Fruit fly (Drosophila melanogaster) whole organism, adult: ENCODE measurements around the gene CG13097.

Source experiments
- CG11617 ChIP-seq: fragments of 200-800 bp; sonication (Bioruptor generic); optimal IDR thresholded peaks from 2 replicates; lab custom pipeline; 2017; ENCODE audit warnings: mild to moderate bottlenecking, missing biosample characterization, missing genetic modification reagents, missing genetic modification characterization
- CG12768 ChIP-seq: fragments of 200-800 bp; sonication (Bioruptor generic); optimal IDR thresholded peaks from 2 replicates; lab custom pipeline; 2017; ENCODE audit warnings: missing biosample characterization, missing genetic modification characterization, mild to moderate bottlenecking, moderate library complexity, missing genetic modification reagents
- CG14711 ChIP-seq: fragments of 200-800 bp; sonication (Bioruptor generic); optimal IDR thresholded peaks from 2 replicates; lab custom pipeline; 2018; ENCODE audit warnings: missing biosample characterization, mild to moderate bottlenecking, missing genetic modification characterization, moderate library complexity
- CG1620 ChIP-seq: fragments of 200-800 bp; sonication (Bioruptor generic); optimal IDR thresholded peaks from 2 replicates; lab custom pipeline; 2016; ENCODE audit warnings: missing biosample characterization, missing genetic modification characterization
- CG33017 ChIP-seq: fragments of 200-800 bp; sonication (Bioruptor generic); optimal IDR thresholded peaks from 2 replicates; lab custom pipeline; 2018; ENCODE audit warnings: missing biosample characterization, mild to moderate bottlenecking, missing genetic modification characterization, moderate library complexity
- CG5204 ChIP-seq: fragments of 200-800 bp; sonication (Bioruptor generic); optimal IDR thresholded peaks from 2 replicates; lab custom pipeline; 2016; ENCODE audit warnings: missing biosample characterization, missing genetic modification characterization
- CG7045 ChIP-seq: fragments of 200-800 bp; sonication (Bioruptor generic); optimal IDR thresholded peaks from 2 replicates; lab custom pipeline; 2017; ENCODE audit warnings: missing biosample characterization, mild to moderate bottlenecking, missing genetic modification characterization
- CG7101 ChIP-seq: fragments of 200-800 bp; sonication (Bioruptor generic); optimal IDR thresholded peaks from 2 replicates; lab custom pipeline; 2018; ENCODE audit warnings: missing biosample characterization, mild to moderate bottlenecking, missing genetic modification characterization, moderate library complexity
- Clk ChIP-seq: fragments of 200-800 bp; sonication (Bioruptor generic); optimal IDR thresholded peaks from 2 replicates; lab custom pipeline; 2017; ENCODE audit warnings: missing biosample characterization, missing genetic modification characterization
- Crg-1 ChIP-seq: fragments of 200-800 bp; sonication (Bioruptor generic); optimal IDR thresholded peaks from 2 replicates; lab custom pipeline; 2016; ENCODE audit warnings: missing biosample characterization, missing genetic modification characterization
- Hr96 ChIP-seq: fragments of 200-800 bp; sonication (Bioruptor generic); optimal IDR thresholded peaks from 2 replicates; lab custom pipeline; 2016; ENCODE audit warnings: missing biosample characterization, missing genetic modification characterization
- Mnt ChIP-seq: fragments of 200-800 bp; sonication (Bioruptor generic); optimal IDR thresholded peaks from 2 replicates; lab custom pipeline; 2016; ENCODE audit warnings: missing biosample characterization, mild to moderate bottlenecking, missing genetic modification characterization
- bab1 ChIP-seq: fragments of 200-800 bp; sonication (Bioruptor generic); optimal IDR thresholded peaks from 3 replicates; lab custom pipeline; 2019; ENCODE audit warnings: missing biosample characterization, mild to moderate bottlenecking, missing genetic modification characterization, moderate library complexity
- cic ChIP-seq: fragments of 200-800 bp; sonication (Bioruptor generic); optimal IDR thresholded peaks from 2 replicates; lab custom pipeline; 2017; ENCODE audit warnings: missing biosample characterization, mild to moderate bottlenecking, missing genetic modification characterization, moderate library complexity
- cnc ChIP-seq, 2 experiments: fragments of >200 bp; optimal IDR thresholded peaks; 2 replicates each; lab custom pipeline; 2017
- kay ChIP-seq: fragments of 200-800 bp; sonication (Bioruptor generic); peaks from one replicate; lab custom pipeline; 2016; ENCODE audit warnings: missing biosample characterization, missing genetic modification characterization, borderline replicate concordance
- ovo ChIP-seq: fragments of 200-800 bp; sonication (Bioruptor generic); optimal IDR thresholded peaks from 2 replicates; lab custom pipeline; 2016; ENCODE audit warnings: missing biosample characterization, missing genetic modification characterization
- pad ChIP-seq: fragments of 200-800 bp; sonication (Bioruptor generic); optimal IDR thresholded peaks from 3 replicates; lab custom pipeline; 2017; ENCODE audit warnings: missing biosample characterization, missing genetic modification characterization, mild to moderate bottlenecking, moderate library complexity, missing genetic modification reagents
- tj ChIP-seq: fragments of 200-800 bp; sonication (Bioruptor generic); optimal IDR thresholded peaks from 3 replicates; lab custom pipeline; 2017; ENCODE audit warnings: missing biosample characterization, mild to moderate bottlenecking, missing genetic modification characterization, moderate library complexity
- toe ChIP-seq: fragments of 200-800 bp; sonication (Bioruptor generic); optimal IDR thresholded peaks from 2 replicates; lab custom pipeline; 2016; ENCODE audit warnings: missing biosample characterization, missing genetic modification characterization

The CG13097 gene

DNA sequence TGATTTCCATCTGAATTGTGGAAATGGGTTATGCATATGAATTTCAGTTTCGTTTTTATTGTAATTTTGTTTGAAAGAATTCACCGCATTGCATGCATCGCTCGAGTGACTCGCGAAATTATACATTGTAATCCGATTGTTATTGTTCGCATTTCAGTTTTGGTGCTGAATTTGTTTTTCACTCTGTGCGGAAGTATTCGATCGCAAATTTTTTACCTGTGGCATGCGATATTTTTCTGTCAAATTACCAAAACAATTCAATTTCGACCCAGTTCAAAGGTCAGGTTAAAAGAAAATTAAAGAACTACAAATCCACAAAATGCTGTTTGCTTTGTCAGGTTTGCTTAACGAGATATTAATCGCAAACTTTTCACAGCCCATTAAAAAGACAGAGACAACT is 18.1 kb upstream of the CG13097 start:
- TF ChIP-seq Clk (GFP tag; lab: Kevin White, UChicago) (no peak), tj (GFP tag; lab: Kevin White, UChicago) (peak; percentile 92)

DNA sequence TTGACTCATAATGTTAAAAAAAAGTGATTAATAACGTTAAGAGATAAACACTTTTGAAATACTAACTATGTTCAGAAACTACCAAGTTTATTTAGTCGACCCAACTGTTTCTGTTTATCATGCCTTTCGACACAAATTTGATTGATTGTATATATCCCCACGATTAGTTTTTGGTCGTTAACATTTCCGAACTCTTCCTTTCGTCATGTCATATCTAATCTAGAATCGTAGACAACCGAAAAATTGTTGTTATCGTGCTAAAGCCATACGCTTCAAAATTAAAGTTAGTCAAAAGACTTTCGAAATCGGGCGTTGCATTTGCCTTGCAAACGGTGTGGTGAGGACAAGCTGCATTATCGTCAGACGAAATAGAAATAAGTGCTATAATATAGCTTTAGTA is 15.5 kb upstream of the CG13097 start:
- TF ChIP-seq Clk (GFP tag; lab: Kevin White, UChicago), result no peak
- no peak for TF ChIP-seq CG12768 (GFP tag; lab: Kevin White, UChicago)
- TF ChIP-seq kay (GFP tag; lab: Kevin White, UChicago), result no peak
- TF ChIP-seq CG7101, result no peak
- no peak for TF ChIP-seq CG33017
- no peak for TF ChIP-seq pad (GFP tag; lab: Kevin White, UChicago)
- no peak for TF ChIP-seq Hr96 (GFP tag; lab: Kevin White, UChicago)
- no peak for TF ChIP-seq cnc (optimal IDR thresholded peaks at IDR 0.05; lab: Kevin White, UChicago)
- no peak for TF ChIP-seq Mnt
- TF ChIP-seq cic, result no peak

DNA sequence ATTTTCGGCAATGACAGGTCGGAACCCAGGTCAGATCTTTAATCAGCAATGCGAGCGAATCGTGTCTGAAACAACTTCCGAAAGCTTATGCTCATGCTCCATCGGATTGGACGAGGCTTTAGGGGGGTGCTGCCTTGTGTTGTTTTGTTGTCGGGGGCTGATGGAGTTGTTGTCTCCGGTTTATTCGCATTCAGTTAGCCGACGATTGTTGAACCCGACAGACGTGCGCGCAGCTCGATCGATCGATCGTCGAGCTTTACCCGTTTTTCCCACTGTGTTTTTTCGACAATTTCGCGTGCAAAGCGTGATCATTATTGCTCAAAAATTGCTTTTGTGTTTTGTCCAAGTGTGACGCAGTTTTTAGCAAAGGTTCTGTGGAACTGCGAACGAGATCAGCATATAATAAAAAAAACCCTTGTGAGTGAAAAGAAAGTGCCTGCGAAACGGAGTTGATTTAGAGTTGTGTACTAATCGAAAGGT is 14.3 kb upstream of the CG13097 start, which contains the start of gene CG17834:
CG17834 (plus strand) TSS at position 191 of the 480 bp plus-strand sequence.
- TF ChIP-seq toe (GFP tag; lab: Kevin White, UChicago) (no peak), Crg-1 (GFP tag; lab: Kevin White, UChicago) (peak; percentile 35), bab1 (GFP tag; lab: Kevin White, UChicago) (no peak), CG1620 (no peak), Mnt (peak; percentile 9), CG12768 (GFP tag; lab: Kevin White, UChicago) (no peak), pad (GFP tag; lab: Kevin White, UChicago) (no peak), Clk (GFP tag; lab: Kevin White, UChicago) (no peak), ovo (GFP tag; lab: Kevin White, UChicago) (no peak), tj (GFP tag; lab: Kevin White, UChicago) (peak; percentile 68), kay (GFP tag; lab: Kevin White, UChicago) (no peak), cnc (optimal IDR thresholded peaks at IDR 0.05; lab: Kevin White, UChicago) (no peak), Hr96 (GFP tag; lab: Kevin White, UChicago) (no peak), CG7045 (GFP tag; lab: Kevin White, UChicago) (no peak), cic (no peak), CG11617 (GFP tag; lab: Kevin White, UChicago) (no peak), CG33017 (no peak), CG5204 (GFP tag; lab: Kevin White, UChicago) (no peak), CG14711 (no peak)

DNA sequence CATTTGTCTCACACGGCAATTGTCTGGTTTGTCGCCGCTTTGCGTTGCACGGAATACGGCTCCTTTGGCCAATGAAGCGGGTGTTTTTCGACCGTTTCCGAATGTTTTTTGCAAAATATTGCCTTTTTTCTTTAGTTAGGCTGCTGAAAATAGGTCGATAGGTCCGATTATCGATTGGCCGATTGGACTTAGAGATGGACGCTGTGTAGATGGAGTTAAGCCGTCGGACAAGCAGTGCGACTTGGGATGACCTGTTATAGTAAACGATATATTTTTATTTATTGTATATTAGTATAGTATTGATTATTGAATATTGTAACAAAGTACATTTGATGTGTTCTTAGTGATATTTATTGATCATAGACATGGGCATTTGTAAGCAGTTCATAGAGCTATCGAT is 13.7 kb upstream of the CG13097 start, which contains the start of the genes lmgA and lmgB:
lmgA (minus strand) TSS at position 301 of the 400 bp plus-strand sequence.
lmgB (minus strand) TSS at position 301 of the 400 bp plus-strand sequence.
- TF ChIP-seq bab1 (GFP tag; lab: Kevin White, UChicago), result peak; percentile 8
- TF ChIP-seq Clk (GFP tag; lab: Kevin White, UChicago), result no peak
- TF ChIP-seq tj (GFP tag; lab: Kevin White, UChicago), result no peak
- peak; percentile 28 for TF ChIP-seq CG14711
- peak; percentile 21 for TF ChIP-seq CG11617 (GFP tag; lab: Kevin White, UChicago)
- peak; percentile 11 for TF ChIP-seq Mnt
- TF ChIP-seq kay (GFP tag; lab: Kevin White, UChicago), result peak; percentile 73

DNA sequence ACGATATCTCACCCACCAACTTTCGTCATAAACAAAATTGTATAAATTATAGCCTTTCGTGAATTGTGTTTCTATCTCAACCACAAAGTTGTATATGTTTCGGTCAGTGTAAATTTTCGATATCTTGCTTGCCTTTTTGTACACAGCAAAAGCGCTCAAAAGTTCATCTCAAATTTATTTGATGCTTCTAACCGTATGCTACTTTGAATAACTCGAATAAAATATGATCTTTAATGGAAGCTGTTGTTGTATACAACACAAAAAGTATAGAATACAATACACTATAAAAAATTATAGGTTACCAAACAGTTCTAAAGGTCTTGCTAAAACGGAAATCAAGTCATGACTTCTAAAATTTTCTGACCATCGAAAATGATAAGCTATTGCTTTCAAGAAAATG is 10.3 kb upstream of the CG13097 start:
- TF ChIP-seq kay (GFP tag; lab: Kevin White, UChicago) (peak; percentile 68), Clk (GFP tag; lab: Kevin White, UChicago) (no peak)

DNA sequence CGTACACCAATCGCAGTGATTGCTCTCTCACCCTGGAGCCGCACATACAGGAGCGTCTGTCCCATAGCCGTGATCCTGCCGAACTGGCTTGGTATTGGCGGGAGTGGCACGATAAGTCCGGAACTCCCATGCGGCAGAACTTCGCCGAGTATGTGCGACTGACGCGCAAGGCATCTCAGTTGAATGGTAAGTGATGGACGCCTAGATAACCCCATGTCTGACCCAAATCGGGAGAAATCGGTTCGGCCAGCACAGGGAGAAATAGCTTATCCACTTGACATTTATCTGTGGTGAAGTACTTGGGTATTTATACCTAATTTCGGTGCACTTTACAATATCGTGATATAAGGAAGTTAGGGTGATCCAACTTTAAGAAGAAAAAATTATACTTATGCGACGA is 8.1 kb upstream of the CG13097 start:
- TF ChIP-seq CG1620, result no peak
- no peak for TF ChIP-seq pad (GFP tag; lab: Kevin White, UChicago)
- no peak for TF ChIP-seq CG12768 (GFP tag; lab: Kevin White, UChicago)
- no peak for TF ChIP-seq Crg-1 (GFP tag; lab: Kevin White, UChicago)
- no peak for TF ChIP-seq tj (GFP tag; lab: Kevin White, UChicago)
- no peak for TF ChIP-seq CG11617 (GFP tag; lab: Kevin White, UChicago)
- no peak for TF ChIP-seq CG14711
- no peak for TF ChIP-seq bab1 (GFP tag; lab: Kevin White, UChicago)
- no peak for TF ChIP-seq ovo (GFP tag; lab: Kevin White, UChicago)
- TF ChIP-seq CG33017, result no peak

DNA sequence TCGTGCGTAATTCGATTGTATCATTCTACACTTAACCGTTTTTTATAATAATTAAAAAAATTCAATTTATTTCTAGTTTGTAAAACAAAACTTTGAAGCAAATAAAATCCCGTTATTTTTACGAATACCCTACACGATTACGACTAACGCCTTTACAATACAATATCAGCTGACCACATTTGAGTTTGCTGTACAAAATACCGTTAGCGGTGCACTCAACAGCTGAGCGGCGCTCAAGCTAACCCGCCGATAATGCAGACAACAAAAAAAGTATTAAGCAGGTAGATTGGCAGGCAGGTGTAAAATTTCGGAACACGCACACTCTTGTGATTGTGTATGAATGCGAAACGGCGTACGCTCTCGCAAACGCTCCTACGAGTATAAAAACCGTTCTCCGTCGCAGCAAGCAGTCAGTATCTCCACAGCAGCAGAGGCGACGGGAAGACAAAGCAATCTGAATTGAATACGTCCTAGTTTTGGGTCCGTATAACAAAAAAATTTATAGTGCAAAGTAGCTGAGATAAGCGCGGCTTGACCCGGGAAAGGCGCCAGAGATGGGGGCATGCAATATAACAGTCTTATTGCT is 7.1 kb upstream of the CG13097 start, which contains the start of gene Acer:
Acer (plus strand) TSS at position 210 of the 586 bp plus-strand sequence.
- TF ChIP-seq cic (peak; percentile 19), CG1620 (no peak), bab1 (GFP tag; lab: Kevin White, UChicago) (peak; percentile 48), Crg-1 (GFP tag; lab: Kevin White, UChicago) (no peak), tj (GFP tag; lab: Kevin White, UChicago) (peak; percentile 48), pad (GFP tag; lab: Kevin White, UChicago) (no peak), Clk (GFP tag; lab: Kevin White, UChicago) (no peak), CG5204 (GFP tag; lab: Kevin White, UChicago) (no peak), Hr96 (GFP tag; lab: Kevin White, UChicago) (no peak), toe (GFP tag; lab: Kevin White, UChicago) (no peak), CG33017 (no peak), CG7101 (no peak), cnc (optimal IDR thresholded peaks at IDR 0.05; lab: Kevin White, UChicago) (no peak), CG12768 (GFP tag; lab: Kevin White, UChicago) (peak; percentile 2), Mnt (peak; percentile 23), CG11617 (GFP tag; lab: Kevin White, UChicago) (no peak), CG7045 (GFP tag; lab: Kevin White, UChicago) (no peak), kay (GFP tag; lab: Kevin White, UChicago) (no peak), CG14711 (no peak), ovo (GFP tag; lab: Kevin White, UChicago) (peak; percentile 95)
